5 worm cellular contexts compared by ENCODE assay signal in genomic region chrIII:9457192-9458103, ce11.
TF ChIP-seq lines count a peak whose summit lies in the region.

No protein-coding gene starts in this region.

TF ChIP-seq in whole organism, L1 larva, 84 proteins besides CTCF, POLR2A, EP300 and RAD21 (continued from another document and continues in another):
- TF ChIP-seq pax-3 (tag; optimal IDR thresholded peaks at IDR 0.05; lab: Kevin White, UChicago): no peak
- TF ChIP-seq nhr-11 (tag; optimal IDR thresholded peaks at IDR 0.05; lab: Kevin White, UChicago): no peak
- no peak for TF ChIP-seq mdl-1 (tag; optimal IDR thresholded peaks at IDR 0.05; lab: Kevin White, UChicago)
- TF ChIP-seq unc-130 (tag; optimal IDR thresholded peaks at IDR 0.05; lab: Kevin White, UChicago): peak; percentile 80
- peak in 2 of 6 experiments; percentile 26 to 28 for TF ChIP-seq elt-3 (tag; optimal IDR thresholded peaks at IDR 0.05; lab: Kevin White, UChicago)
- no peak for TF ChIP-seq sup-37 (GFP tag; optimal IDR thresholded peaks at IDR 0.05; lab: Kevin White, UChicago)
- no peak for TF ChIP-seq ceh-82 (tag; optimal IDR thresholded peaks at IDR 0.05; lab: Kevin White, UChicago)
- no peak for TF ChIP-seq ama-1 (optimal IDR thresholded peaks at IDR 0.05; lab: Kevin White, UChicago)
- no peak for TF ChIP-seq fos-1 (tag; optimal IDR thresholded peaks at IDR 0.05; lab: Kevin White, UChicago)
- peak; percentile 3 to 21 for TF ChIP-seq lin-35 (GFP tag; optimal IDR thresholded peaks at IDR 0.05; lab: Kevin White, UChicago)
- TF ChIP-seq sptf-1 (tag; optimal IDR thresholded peaks at IDR 0.05; lab: Kevin White, UChicago): no peak
- TF ChIP-seq snu-23 (GFP tag; optimal IDR thresholded peaks at IDR 0.05; lab: Kevin White, UChicago): peak; percentile 64
- TF ChIP-seq ceh-88 (GFP tag; IDR thresholded peaks at IDR 0.05; lab: Robert Waterston, UW): no peak
- no peak for TF ChIP-seq egl-13 (tag; optimal IDR thresholded peaks at IDR 0.05; lab: Kevin White, UChicago)
- TF ChIP-seq ceh-8 (GFP tag; optimal IDR thresholded peaks at IDR 0.05; lab: Kevin White, UChicago): no peak
- peak; percentile 18 for TF ChIP-seq dsc-1 (tag; optimal IDR thresholded peaks at IDR 0.05; lab: Kevin White, UChicago)
- TF ChIP-seq elt-2 (tag; optimal IDR thresholded peaks at IDR 0.05; lab: Kevin White, UChicago): no peak
- TF ChIP-seq lin-14 (GFP tag; optimal IDR thresholded peaks at IDR 0.05; lab: Kevin White, UChicago): peak; percentile 90
- no peak for TF ChIP-seq fkh-10 (GFP tag; optimal IDR thresholded peaks at IDR 0.05; lab: Kevin White, UChicago)
- TF ChIP-seq alr-1 (tag; optimal IDR thresholded peaks at IDR 0.05; lab: Kevin White, UChicago; ENCODE audit: borderline replicate concordance): no peak
- no peak for TF ChIP-seq nhr-28 (tag; optimal IDR thresholded peaks at IDR 0.05; lab: Kevin White, UChicago)
- TF ChIP-seq swsn-7 (tag; optimal IDR thresholded peaks at IDR 0.05; lab: Kevin White, UChicago): peak; percentile 15
- TF ChIP-seq rnt-1 (tag; optimal IDR thresholded peaks at IDR 0.05; lab: Kevin White, UChicago): peak; percentile 62
- no peak for TF ChIP-seq ztf-11 (tag; optimal IDR thresholded peaks at IDR 0.05; lab: Kevin White, UChicago)
- peak; percentile 82 for TF ChIP-seq nhr-71 (tag; optimal IDR thresholded peaks at IDR 0.05; lab: Kevin White, UChicago)
- TF ChIP-seq unc-98 (GFP tag; IDR thresholded peaks at IDR 0.05; lab: Robert Waterston, UW): 0 out of 2 replicates have a peak, but pooled peaks have one; percentile 35
- TF ChIP-seq unc-62 (GFP tag; optimal IDR thresholded peaks at IDR 0.05; lab: Kevin White, UChicago): no peak

TF ChIP-seq in whole organism, L2 larva, 48 proteins besides CTCF, POLR2A, EP300 and RAD21 (continued from another document and continues in another):
- TF ChIP-seq elt-3 (tag; optimal IDR thresholded peaks at IDR 0.05; lab: Kevin White, UChicago): no peak
- peak; percentile 13 for TF ChIP-seq sma-3 (GFP tag; optimal IDR thresholded peaks at IDR 0.05; lab: Kevin White, UChicago)
- peak; percentile 57 for TF ChIP-seq ztf-4 (tag; optimal IDR thresholded peaks at IDR 0.05; lab: Kevin White, UChicago)
- no peak for TF ChIP-seq skn-1 (tag; optimal IDR thresholded peaks at IDR 0.05; lab: Kevin White, UChicago)
- TF ChIP-seq mbf-1 (tag; optimal IDR thresholded peaks at IDR 0.05; lab: Kevin White, UChicago): no peak
- TF ChIP-seq nhr-77 (tag; optimal IDR thresholded peaks at IDR 0.05; lab: Kevin White, UChicago): no peak
- TF ChIP-seq nhr-129 (tag; optimal IDR thresholded peaks at IDR 0.05; lab: Kevin White, UChicago): peak; percentile 90
- peak; percentile 38 for TF ChIP-seq ama-1 (optimal IDR thresholded peaks at IDR 0.05; lab: Kevin White, UChicago)
- TF ChIP-seq snpc-4 (tag; optimal IDR thresholded peaks at IDR 0.05; lab: Kevin White, UChicago): no peak
- TF ChIP-seq nhr-21 (tag; optimal IDR thresholded peaks at IDR 0.05; lab: Kevin White, UChicago): peak; percentile 42
- no peak for TF ChIP-seq nhr-6 (tag; optimal IDR thresholded peaks at IDR 0.05; lab: Kevin White, UChicago)
- no peak for TF ChIP-seq unc-55 (GFP tag; optimal IDR thresholded peaks at IDR 0.05; lab: Kevin White, UChicago)
- no peak for TF ChIP-seq elt-1 (tag; optimal IDR thresholded peaks at IDR 0.05; lab: Kevin White, UChicago)
- peak; percentile 3 for TF ChIP-seq crh-2 (tag; optimal IDR thresholded peaks at IDR 0.05; lab: Kevin White, UChicago)
- TF ChIP-seq gmeb-1 (tag; optimal IDR thresholded peaks at IDR 0.05; lab: Kevin White, UChicago): no peak
- TF ChIP-seq dmd-4 (tag; optimal IDR thresholded peaks at IDR 0.05; lab: Kevin White, UChicago): no peak
- no peak for TF ChIP-seq sem-4 (tag; optimal IDR thresholded peaks at IDR 0.05; lab: Kevin White, UChicago)
- no peak for TF ChIP-seq lin-13 (GFP tag; optimal IDR thresholded peaks at IDR 0.05; lab: Kevin White, UChicago)
- TF ChIP-seq nhr-11 (tag; optimal IDR thresholded peaks at IDR 0.05; lab: Kevin White, UChicago): no peak
- TF ChIP-seq nhr-25 (tag; optimal IDR thresholded peaks at IDR 0.05; lab: Kevin White, UChicago): no peak
- no peak for TF ChIP-seq nhr-237 (tag; optimal IDR thresholded peaks at IDR 0.05; lab: Kevin White, UChicago)
- TF ChIP-seq C34F6.9 (tag; optimal IDR thresholded peaks at IDR 0.05; lab: Kevin White, UChicago): peak; percentile 74
- TF ChIP-seq alr-1 (tag; optimal IDR thresholded peaks at IDR 0.05; lab: Kevin White, UChicago): no peak
- no peak for TF ChIP-seq nhr-10 (tag; optimal IDR thresholded peaks at IDR 0.05; lab: Kevin White, UChicago)
- TF ChIP-seq lsy-2 (tag; optimal IDR thresholded peaks at IDR 0.05; lab: Kevin White, UChicago): peak; percentile 14 to 37
- no peak for TF ChIP-seq R02D3.7 (tag; optimal IDR thresholded peaks at IDR 0.05; lab: Kevin White, UChicago)
- TF ChIP-seq ZK546.5 (tag; optimal IDR thresholded peaks at IDR 0.05; lab: Kevin White, UChicago): no peak
- TF ChIP-seq Y55F3AM.14 (GFP tag; optimal IDR thresholded peaks at IDR 0.05; lab: Kevin White, UChicago): no peak
- no peak for TF ChIP-seq lin-11 (tag; optimal IDR thresholded peaks at IDR 0.05; lab: Kevin White, UChicago)

TF ChIP-seq in whole organism, L3 larva, 47 proteins besides CTCF, POLR2A, EP300 and RAD21 (continued from another document):
- TF ChIP-seq nfya-1 (tag; optimal IDR thresholded peaks at IDR 0.05; lab: Kevin White, UChicago; ENCODE audit: insufficient read depth) (peak; percentile 34), mdl-1 (tag; optimal IDR thresholded peaks at IDR 0.05; lab: Kevin White, UChicago) (no peak), nhr-77 (tag; optimal IDR thresholded peaks at IDR 0.05; lab: Kevin White, UChicago) (no peak), daf-12 (tag; optimal IDR thresholded peaks at IDR 0.05; lab: Kevin White, UChicago) (no peak), egl-27 (tag; optimal IDR thresholded peaks at IDR 0.05; lab: Kevin White, UChicago) (no peak), mml-1 (tag; optimal IDR thresholded peaks at IDR 0.05; lab: Kevin White, UChicago) (no peak), elt-2 (tag; optimal IDR thresholded peaks at IDR 0.05; lab: Kevin White, UChicago) (no peak), snpc-4 (tag; optimal IDR thresholded peaks at IDR 0.05; lab: Kevin White, UChicago) (peak; percentile 21), elt-3 (tag; optimal IDR thresholded peaks at IDR 0.05; lab: Kevin White, UChicago) (no peak), tbx-2 (tag; optimal IDR thresholded peaks at IDR 0.05; lab: Kevin White, UChicago) (no peak), fkh-10 (GFP tag; optimal IDR thresholded peaks at IDR 0.05; lab: Kevin White, UChicago) (no peak), ama-1 (optimal IDR thresholded peaks at IDR 0.05; lab: Kevin White, UChicago) (peak; percentile 57)

TF ChIP-seq in whole organism, L4 larva, 104 proteins besides CTCF, POLR2A, EP300 and RAD21 (continued from another document):
- no peak for TF ChIP-seq cey-2 (tag; optimal IDR thresholded peaks at IDR 0.05; lab: Kevin White, UChicago; ENCODE audit: borderline replicate concordance, insufficient read depth)
- no peak for TF ChIP-seq lin-38 (GFP tag; IDR thresholded peaks at IDR 0.05; lab: Robert Waterston, UW)
- TF ChIP-seq nhr-10 (tag; optimal IDR thresholded peaks at IDR 0.05; lab: Kevin White, UChicago): no peak
- TF ChIP-seq hmg-1.1 (GFP tag; IDR thresholded peaks at IDR 0.05; lab: Robert Waterston, UW): peak; percentile 38; the same call in 1 of the 2 replicates
- TF ChIP-seq mdl-1 (tag; optimal IDR thresholded peaks at IDR 0.05; lab: Kevin White, UChicago): peak in 1 of 2 experiments; percentile 39
- peak; percentile 54 for TF ChIP-seq set-16 (GFP tag; IDR thresholded peaks at IDR 0.05; lab: Robert Waterston, UW)
- no peak for TF ChIP-seq dpl-1 (GFP tag; optimal IDR thresholded peaks at IDR 0.05; lab: Kevin White, UChicago)
- no peak for TF ChIP-seq lin-1 (GFP tag; IDR thresholded peaks at IDR 0.05; lab: Robert Waterston, UW)
- TF ChIP-seq tra-1 (GFP tag; IDR thresholded peaks at IDR 0.05; lab: Robert Waterston, UW): no peak
- TF ChIP-seq hlh-30 (tag; optimal IDR thresholded peaks at IDR 0.05; lab: Kevin White, UChicago; ENCODE audit: insufficient read depth): peak; percentile 57
- peak in 1 of 2 experiments; percentile 100 for TF ChIP-seq unc-62 (GFP tag; optimal IDR thresholded peaks at IDR 0.05 in 1 of 2; lab: Kevin White, UChicago)
- TF ChIP-seq unc-62 (tag; optimal IDR thresholded peaks at IDR 0.05; lab: Kevin White, UChicago): no peak
- TF ChIP-seq nhr-102 (tag; optimal IDR thresholded peaks at IDR 0.05; lab: Kevin White, UChicago): no peak
- no peak for TF ChIP-seq lim-7 (GFP tag; IDR thresholded peaks at IDR 0.05; lab: Robert Waterston, UW)
- peak; percentile 28 for TF ChIP-seq ama-1 (optimal IDR thresholded peaks at IDR 0.05; lab: Kevin White, UChicago)
- TF ChIP-seq hlh-11 (tag; optimal IDR thresholded peaks at IDR 0.05; lab: Kevin White, UChicago): peak; percentile 87
- TF ChIP-seq unc-130 (GFP tag; optimal IDR thresholded peaks at IDR 0.05; lab: Kevin White, UChicago): no peak
- TF ChIP-seq nhr-25 (tag; optimal IDR thresholded peaks at IDR 0.05; lab: Kevin White, UChicago; ENCODE audit: borderline replicate concordance, insufficient read depth): no peak
- TF ChIP-seq ceh-44 (GFP tag; IDR thresholded peaks at IDR 0.05; lab: Robert Waterston, UW): no peak
- TF ChIP-seq T26A8.4 (GFP tag; IDR thresholded peaks at IDR 0.05; lab: Robert Waterston, UW): 0 out of 2 replicates have a peak, but pooled peaks have one; percentile 31
- no peak for TF ChIP-seq dmd-8 (GFP tag; IDR thresholded peaks at IDR 0.05; lab: Robert Waterston, UW)
- peak; percentile 99 for TF ChIP-seq aha-1 (tag; lab: Kevin White, UChicago)
- no peak for TF ChIP-seq daf-19 (GFP tag; conservative IDR thresholded peaks at IDR 0.05; lab: Robert Waterston, UW)
- peak in 1 of 2 experiments; percentile 53 for TF ChIP-seq lsy-2 (tag; optimal IDR thresholded peaks at IDR 0.05; lab: Kevin White, UChicago)
- TF ChIP-seq daf-16 (GFP tag; optimal IDR thresholded peaks at IDR 0.05; lab: Kevin White, UChicago): peak in 1 of 2 experiments; percentile 32
- no peak for TF ChIP-seq daf-16 (tag; optimal IDR thresholded peaks at IDR 0.05; lab: Kevin White, UChicago)
- TF ChIP-seq F26F4.8 (GFP tag; conservative IDR thresholded peaks at IDR 0.05; lab: Robert Waterston, UW): no peak

TF ChIP-seq in whole organism, late embryonic, 69 proteins besides CTCF, POLR2A, EP300 and RAD21 (continued from another document):
- TF ChIP-seq ceh-34 (tag; optimal IDR thresholded peaks at IDR 0.05; lab: Kevin White, UChicago) (peak; percentile 49), nhr-232 (tag; optimal IDR thresholded peaks at IDR 0.05; lab: Kevin White, UChicago) (no peak), odd-2 (tag; optimal IDR thresholded peaks at IDR 0.05; lab: Kevin White, UChicago) (no peak), rnt-1 (tag; optimal IDR thresholded peaks at IDR 0.05; lab: Kevin White, UChicago) (peak; percentile 29), nfya-1 (tag; optimal IDR thresholded peaks at IDR 0.05; lab: Kevin White, UChicago) (peak; percentile 44), hlh-15 (tag; optimal IDR thresholded peaks at IDR 0.05; lab: Kevin White, UChicago) (no peak), K09A11.1 (tag; optimal IDR thresholded peaks at IDR 0.05; lab: Kevin White, UChicago; ENCODE audit: insufficient read depth) (no peak), ceh-22 (tag; optimal IDR thresholded peaks at IDR 0.05; lab: Kevin White, UChicago) (no peak), unc-55 (GFP tag; optimal IDR thresholded peaks at IDR 0.05; lab: Kevin White, UChicago) (peak; percentile 85), ceh-30 (tag; optimal IDR thresholded peaks at IDR 0.05; lab: Kevin White, UChicago) (no peak), ceh-18 (tag; optimal IDR thresholded peaks at IDR 0.05; lab: Kevin White, UChicago) (peak; percentile 77), pha-4 (tag; optimal IDR thresholded peaks at IDR 0.05; lab: Kevin White, UChicago) (no peak), ets-4 (tag; optimal IDR thresholded peaks at IDR 0.05; lab: Kevin White, UChicago) (no peak), sox-2 (GFP tag; IDR thresholded peaks at IDR 0.05; lab: Robert Waterston, UW) (no peak)
